Worm (Caenorhabditis elegans) whole organism, L4 larva: ENCODE results near the gene zmp-5.

ENCODE experiments used
- F26F4.8 ChIP-seq: fragments of 200-800 bp; sonication (Bioruptor generic); conservative IDR thresholded peaks from 2 replicates; pipeline ENCODE4 v1.3.6; 2022; ENCODE audit warnings: missing genetic modification characterization, missing compliant biosample characterization
- R02D3.7 ChIP-seq: fragments of 150-350 bp; sonication (generic microtip); optimal IDR thresholded peaks from 3 replicates; lab custom pipeline; 2014; ENCODE audit warnings: missing biosample characterization, missing genetic modification characterization
- T20F7.1 ChIP-seq: fragments of 200-800 bp; sonication (Bioruptor generic); optimal IDR thresholded peaks from 2 replicates; lab custom pipeline; 2018; ENCODE audit warnings: mild to moderate bottlenecking, missing genetic modification characterization, missing compliant biosample characterization
- T26A8.4 ChIP-seq: fragments of 200-800 bp; sonication (Bioruptor generic); IDR thresholded peaks from 2 replicates; pipeline ENCODE4 v1.3.6; 2022; ENCODE audit warnings: missing genetic modification characterization, missing compliant biosample characterization
- Y105C5A.15 ChIP-seq: fragments of 200-800 bp; sonication (Bioruptor generic); IDR thresholded peaks from 2 replicates; pipeline ENCODE4 v1.3.6; 2022; ENCODE audit warnings: missing genetic modification characterization, missing compliant biosample characterization
- Y48G9A.11 ChIP-seq: fragments of 200-800 bp; sonication (Bioruptor generic); IDR thresholded peaks from 2 replicates; pipeline ENCODE4 v1.3.6; 2022; ENCODE audit warnings: missing genetic modification reagents, missing genetic modification characterization, missing compliant biosample characterization
- Y75B8A.6 ChIP-seq: fragments of 200-800 bp; sonication (Bioruptor generic); IDR thresholded peaks from 2 replicates; pipeline ENCODE4 v1.3.6; 2022; ENCODE audit warnings: missing genetic modification reagents, missing genetic modification characterization, missing compliant biosample characterization
- ZK546.5 ChIP-seq, 2 experiments: sonication (generic microtip); optimal IDR thresholded peaks; 2 replicates each; lab custom pipeline; 2017; ENCODE audit warnings: missing biosample characterization in 2 of 2, missing genetic modification characterization in 2 of 2
- ama-1 ChIP-seq: fragments of 150-350 bp; optimal IDR thresholded peaks from 2 replicates; lab custom pipeline; 2014; ENCODE audit warnings: inconsistent platforms, mixed read lengths
- attf-4 ChIP-seq: sonication (generic microtip); optimal IDR thresholded peaks from 3 replicates; lab custom pipeline; 2017; ENCODE audit warnings: missing biosample characterization, missing genetic modification characterization
- ceh-28 ChIP-seq: fragments of 150-350 bp; optimal IDR thresholded peaks from 2 replicates; lab custom pipeline; 2014; ENCODE audit warnings: missing biosample characterization, missing genetic modification reagents, missing genetic modification characterization
- ceh-82 ChIP-seq: sonication (generic microtip); optimal IDR thresholded peaks from 2 replicates; lab custom pipeline; 2017; ENCODE audit warnings: missing biosample characterization, missing genetic modification characterization
- ctbp-1 ChIP-seq: fragments of 200-800 bp; sonication (Bioruptor generic); IDR thresholded peaks from 2 replicates; pipeline ENCODE4 v1.3.6; 2022; ENCODE audit warnings: missing genetic modification reagents, missing genetic modification characterization, missing compliant biosample characterization
- daf-16 ChIP-seq, 3 experiments: sonication (generic microtip); optimal IDR thresholded peaks; 2 replicates each; lab custom pipeline; 2016 to 2017; ENCODE audit warnings: missing genetic modification characterization in 3 of 3, missing genetic modification reagents in 3 of 3, mild to moderate bottlenecking in 2 of 3, missing compliant biosample characterization in 2 of 3, missing biosample characterization in 1 of 3, moderate library complexity in 1 of 3
- dmd-8 ChIP-seq: fragments of 200-800 bp; sonication (Bioruptor generic); IDR thresholded peaks from 2 replicates; pipeline ENCODE4 v1.3.6; 2022; ENCODE audit warnings: missing genetic modification characterization, missing compliant biosample characterization
- dmd-9 ChIP-seq: fragments of 200-800 bp; sonication (Bioruptor generic); IDR thresholded peaks from 2 replicates; pipeline ENCODE4 v1.3.6; 2022; ENCODE audit warnings: missing genetic modification reagents, missing genetic modification characterization, missing compliant biosample characterization
- dpl-1 ChIP-seq: fragments of 150-350 bp; optimal IDR thresholded peaks from 2 replicates; lab custom pipeline; 2014; ENCODE audit warnings: missing biosample characterization, missing genetic modification reagents, missing genetic modification characterization
- duxl-1 ChIP-seq: sonication (generic microtip); optimal IDR thresholded peaks from 2 replicates; lab custom pipeline; 2016; ENCODE audit warnings: mild to moderate bottlenecking, missing genetic modification characterization, moderate library complexity, missing compliant biosample characterization; ENCODE audit not compliant: poor library complexity
- egl-43 ChIP-seq: fragments of 200-800 bp; sonication (Bioruptor generic); IDR thresholded peaks from 2 replicates; pipeline ENCODE4 v1.3.6; 2022; ENCODE audit warnings: missing genetic modification reagents, missing genetic modification characterization, missing compliant biosample characterization
- fkh-10 ChIP-seq: fragments of 150-350 bp; optimal IDR thresholded peaks from 2 replicates; lab custom pipeline; 2014; ENCODE audit warnings: missing biosample characterization, missing genetic modification reagents, missing genetic modification characterization
- gei-8 ChIP-seq: fragments of 200-800 bp; sonication (Bioruptor generic); optimal IDR thresholded peaks from 2 replicates; lab custom pipeline; 2018; ENCODE audit warnings: mild to moderate bottlenecking, missing genetic modification characterization, missing compliant biosample characterization
- hlh-30 ChIP-seq: sonication (generic microtip); optimal IDR thresholded peaks from 2 replicates; lab custom pipeline; 2017; ENCODE audit warnings: antibody characterized with exemption, mild to moderate bottlenecking, missing genetic modification characterization, missing compliant biosample characterization; ENCODE audit not compliant: insufficient read depth
- jun-1 ChIP-seq: fragments of 150-350 bp; optimal IDR thresholded peaks from 2 replicates; lab custom pipeline; 2014; ENCODE audit warnings: missing biosample characterization, missing genetic modification reagents, missing genetic modification characterization
- lim-7 ChIP-seq: fragments of 200-800 bp; sonication (Bioruptor generic); IDR thresholded peaks from 2 replicates; pipeline ENCODE4 v1.3.6; 2022; ENCODE audit warnings: missing genetic modification characterization, missing compliant biosample characterization
- lin-1 ChIP-seq: fragments of 200-800 bp; sonication (Bioruptor generic); IDR thresholded peaks from 2 replicates; pipeline ENCODE4 v1.3.6; 2022; ENCODE audit warnings: missing genetic modification reagents, missing genetic modification characterization, missing compliant biosample characterization
- lin-15B ChIP-seq: fragments of 150-350 bp; sonication (generic microtip); optimal IDR thresholded peaks from 3 replicates; lab custom pipeline; 2014; ENCODE audit warnings: missing biosample characterization, missing genetic modification characterization
- lin-29 ChIP-seq: fragments of 200-800 bp; sonication (Bioruptor generic); IDR thresholded peaks from 2 replicates; pipeline ENCODE4 v1.3.6; 2022; ENCODE audit warnings: missing genetic modification reagents, missing genetic modification characterization, missing compliant biosample characterization
- lsy-2 ChIP-seq, 2 experiments: fragments of 150-350 bp in 1 of 2; sonication (generic microtip) in 1 of 2; optimal IDR thresholded peaks; 2 replicates each; lab custom pipeline; 2014 to 2017; ENCODE audit warnings: missing biosample characterization in 2 of 2, missing genetic modification characterization in 2 of 2
- madf-5 ChIP-seq, 2 experiments: fragments of 200-800 bp; sonication (Bioruptor generic); IDR thresholded peaks; 2 replicates each; pipeline ENCODE4 v1.3.6; 2022; ENCODE audit warnings: missing compliant biosample characterization in 2 of 2, missing genetic modification characterization in 2 of 2
- madf-9 ChIP-seq: fragments of 200-800 bp; sonication (Bioruptor generic); conservative IDR thresholded peaks from 2 replicates; pipeline ENCODE4 v1.3.6; 2022; ENCODE audit warnings: missing genetic modification reagents, missing genetic modification characterization, missing compliant biosample characterization
- mdt-29 ChIP-seq: fragments of 200-800 bp; sonication (Bioruptor generic); IDR thresholded peaks from 2 replicates; pipeline ENCODE4 v1.3.6; 2022; ENCODE audit warnings: missing genetic modification reagents, missing genetic modification characterization, missing compliant biosample characterization
- mep-1 ChIP-seq: fragments of 150-350 bp; sonication (generic microtip); optimal IDR thresholded peaks from 3 replicates; lab custom pipeline; 2014; ENCODE audit warnings: missing biosample characterization, missing genetic modification characterization
- nhr-10 ChIP-seq: fragments of 150-350 bp; optimal IDR thresholded peaks from 2 replicates; lab custom pipeline; 2014; ENCODE audit warnings: missing biosample characterization, missing genetic modification characterization
- nhr-25 ChIP-seq: sonication (generic microtip); optimal IDR thresholded peaks from 2 replicates; lab custom pipeline; 2017; ENCODE audit warnings: missing genetic modification characterization, mild to moderate bottlenecking, missing compliant biosample characterization, antibody characterized with exemption, moderate library complexity, borderline replicate concordance; ENCODE audit not compliant: insufficient read depth
- nhr-28 ChIP-seq: fragments of 150-350 bp; optimal IDR thresholded peaks from 2 replicates; lab custom pipeline; 2014; ENCODE audit warnings: missing biosample characterization, missing genetic modification characterization
- nhr-48 ChIP-seq: sonication (generic microtip); optimal IDR thresholded peaks from 2 replicates; lab custom pipeline; 2016; ENCODE audit warnings: mild to moderate bottlenecking, missing genetic modification characterization, missing compliant biosample characterization
- nhr-76 ChIP-seq: fragments of 150-350 bp; optimal IDR thresholded peaks from 2 replicates; lab custom pipeline; 2014; ENCODE audit warnings: missing biosample characterization, missing genetic modification characterization
- nhr-77 ChIP-seq: fragments of 150-350 bp; optimal IDR thresholded peaks from 2 replicates; lab custom pipeline; 2014; ENCODE audit warnings: missing biosample characterization, missing genetic modification characterization
- pha-4 ChIP-seq, 2 experiments: fragments of 150-350 bp in 1 of 2; fragments of 200-800 bp in 1 of 2; sonication (Bioruptor generic) in 1 of 2; IDR thresholded peaks in 1 of 2; optimal IDR thresholded peaks in 1 of 2; 2 replicates each; pipeline versions ENCODE4 v1.3.6 to Lab custom; 2014 to 2022; ENCODE audit warnings: missing genetic modification characterization in 2 of 2, missing genetic modification reagents in 2 of 2, missing biosample characterization in 1 of 2, missing compliant biosample characterization in 1 of 2
- php-3 ChIP-seq: fragments of 200-800 bp; sonication (Bioruptor generic); IDR thresholded peaks from 2 replicates; pipeline ENCODE4 v1.3.6; 2022; ENCODE audit warnings: missing genetic modification reagents, missing genetic modification characterization, missing compliant biosample characterization
- pqm-1 ChIP-seq: sonication (generic microtip); optimal IDR thresholded peaks from 2 replicates; lab custom pipeline; 2017; ENCODE audit warnings: missing biosample characterization, missing genetic modification characterization
- snpc-1.2 ChIP-seq: fragments of 200-800 bp; sonication (Bioruptor generic); IDR thresholded peaks from 2 replicates; pipeline ENCODE4 v1.3.6; 2022; ENCODE audit warnings: missing genetic modification reagents, missing genetic modification characterization, missing compliant biosample characterization
- spr-3 ChIP-seq: fragments of 200-800 bp; sonication (Bioruptor generic); optimal IDR thresholded peaks from 2 replicates; lab custom pipeline; 2018; ENCODE audit warnings: mild to moderate bottlenecking, missing genetic modification characterization, missing compliant biosample characterization
- tag-97 ChIP-seq: fragments of 200-800 bp; sonication (Bioruptor generic); IDR thresholded peaks from 2 replicates; pipeline ENCODE4 v1.3.6; 2022; ENCODE audit warnings: missing genetic modification characterization, missing compliant biosample characterization
- unc-130 ChIP-seq: sonication (generic microtip); optimal IDR thresholded peaks from 2 replicates; lab custom pipeline; 2016; ENCODE audit warnings: missing genetic modification reagents, missing genetic modification characterization, missing compliant biosample characterization
- unc-62 ChIP-seq, 3 experiments: fragments of 150-350 bp in 1 of 3; sonication (generic microtip); optimal IDR thresholded peaks in 2 of 3; peaks in 1 of 3; 1 replicate in 1 of 3; 2 replicates in 2 of 3; lab custom pipeline; 2014 to 2017; ENCODE audit warnings: missing biosample characterization in 3 of 3, missing genetic modification characterization in 3 of 3, missing genetic modification reagents in 3 of 3, missing genotype in 1 of 3
- vab-7 ChIP-seq: fragments of 200-800 bp; sonication (Bioruptor generic); IDR thresholded peaks from 2 replicates; pipeline ENCODE4 v1.3.6; 2022; ENCODE audit warnings: missing genetic modification reagents, missing genetic modification characterization, missing compliant biosample characterization
- zfp-3 ChIP-seq: fragments of 200-800 bp; sonication (Bioruptor generic); conservative IDR thresholded peaks from 2 replicates; pipeline ENCODE4 v1.3.6; 2022; ENCODE audit warnings: missing genetic modification reagents, missing genetic modification characterization, missing compliant biosample characterization
- zip-11 ChIP-seq: fragments of 200-800 bp; sonication (Bioruptor generic); IDR thresholded peaks from 2 replicates; pipeline ENCODE4 v1.3.6; 2022; ENCODE audit warnings: missing genetic modification characterization, missing compliant biosample characterization
- ztf-11 ChIP-seq: fragments of 150-350 bp; optimal IDR thresholded peaks from 2 replicates; lab custom pipeline; 2014; ENCODE audit warnings: missing biosample characterization, missing genetic modification characterization

Gene zmp-5

DNA sequence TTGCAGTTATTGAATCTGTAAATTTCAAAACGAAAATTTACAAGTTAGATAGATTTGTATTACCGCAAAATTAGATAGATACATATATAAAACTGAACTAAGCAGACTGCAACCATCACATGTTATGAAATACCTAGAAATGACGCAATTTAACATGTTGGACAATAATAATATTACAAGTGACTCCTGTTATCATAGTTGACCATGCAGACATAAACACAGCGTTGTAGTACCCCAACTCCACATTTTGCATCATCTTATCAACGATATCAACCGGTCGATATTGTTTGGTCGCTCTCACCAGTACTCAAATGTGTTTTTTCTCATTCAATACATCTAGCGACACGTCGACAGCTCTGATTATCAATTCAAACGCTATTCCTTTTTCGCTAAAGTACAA is 44.4 kb downstream of the zmp-5 start, which contains the start of gene ugt-50 (continued):
- TF ChIP-seq T20F7.1, result peak; percentile 9
- TF ChIP-seq fkh-10, result no peak
- TF ChIP-seq R02D3.7 (tag; lab: Kevin White, UChicago), result no peak
- peak; percentile 50 for TF ChIP-seq hlh-30 (tag; lab: Kevin White, UChicago)
- no peak for TF ChIP-seq ztf-11 (tag; lab: Kevin White, UChicago)
- no peak for TF ChIP-seq dmd-9
- TF ChIP-seq nhr-28 (tag; lab: Kevin White, UChicago), result peak; percentile 93
- no peak for TF ChIP-seq spr-3 (GFP tag; lab: Kevin White, UChicago)
- TF ChIP-seq jun-1, result no peak
- TF ChIP-seq lin-1, result no peak
- TF ChIP-seq daf-16 (GFP tag; optimal IDR thresholded peaks at IDR 0.05; lab: Kevin White, UChicago), result no peak
- peak; percentile 99 for TF ChIP-seq daf-16 (tag; optimal IDR thresholded peaks at IDR 0.05; lab: Kevin White, UChicago)
- TF ChIP-seq attf-4, result no peak
- no peak for TF ChIP-seq tag-97 (GFP tag; lab: Robert Waterston, UW)
- no peak for TF ChIP-seq ceh-28 (tag; lab: Kevin White, UChicago)
- TF ChIP-seq unc-62 (GFP tag; optimal IDR thresholded peaks at IDR 0.05 in 1 of 2; lab: Kevin White, UChicago), result peak in 1 of 2 experiments; percentile 19
- no peak for TF ChIP-seq unc-62 (tag; optimal IDR thresholded peaks at IDR 0.05; lab: Kevin White, UChicago)
- TF ChIP-seq egl-43 (GFP tag; lab: Robert Waterston, UW), result no peak
- peak; percentile 52 for TF ChIP-seq nhr-48 (tag; lab: Kevin White, UChicago)
- TF ChIP-seq ama-1 (lab: Kevin White, UChicago), result no peak
- TF ChIP-seq php-3 (GFP tag; lab: Robert Waterston, UW), result peak; percentile 66
- TF ChIP-seq duxl-1, result no peak
- TF ChIP-seq nhr-25, result no peak
- no peak for TF ChIP-seq ctbp-1 (GFP tag; lab: Robert Waterston, UW)
- TF ChIP-seq T26A8.4 (GFP tag; lab: Robert Waterston, UW), result no peak
- peak in 1 of 2 experiments; percentile 48 for TF ChIP-seq lsy-2 (tag; optimal IDR thresholded peaks at IDR 0.05; lab: Kevin White, UChicago)
- peak; percentile 26 for TF ChIP-seq mep-1 (tag; lab: Kevin White, UChicago)
- TF ChIP-seq Y75B8A.6 (GFP tag; lab: Robert Waterston, UW), result no peak
- TF ChIP-seq Y48G9A.11, result no peak
- no peak for TF ChIP-seq dmd-8 (GFP tag; lab: Robert Waterston, UW)
- TF ChIP-seq lim-7 (GFP tag; lab: Robert Waterston, UW), result no peak
- TF ChIP-seq ZK546.5 (tag; optimal IDR thresholded peaks at IDR 0.05; lab: Kevin White, UChicago), result no peak
- TF ChIP-seq mdt-29, result no peak
- TF ChIP-seq pha-4 (GFP tag; IDR thresholded peaks at IDR 0.05; lab: Robert Waterston, UW), result no peak
- no peak for TF ChIP-seq pha-4 (tag; optimal IDR thresholded peaks at IDR 0.05; lab: Kevin White, UChicago)
- TF ChIP-seq vab-7 (GFP tag; lab: Robert Waterston, UW), result no peak
- peak; percentile 28 for TF ChIP-seq nhr-77 (tag; lab: Kevin White, UChicago)
- TF ChIP-seq nhr-10 (tag; lab: Kevin White, UChicago), result peak; percentile 10
- TF ChIP-seq gei-8, result no peak
- no peak for TF ChIP-seq madf-9
- TF ChIP-seq Y105C5A.15 (GFP tag; lab: Robert Waterston, UW), result no peak
- peak; percentile 68 for TF ChIP-seq pqm-1 (tag; lab: Kevin White, UChicago)
- no peak for TF ChIP-seq zip-11 (GFP tag; lab: Robert Waterston, UW)
- TF ChIP-seq madf-5 (GFP tag; IDR thresholded peaks at IDR 0.05; lab: Robert Waterston, UW), result no peak
- no peak for TF ChIP-seq F26F4.8 (GFP tag; lab: Robert Waterston, UW)
- TF ChIP-seq lin-15B (tag; lab: Kevin White, UChicago), result no peak
- TF ChIP-seq unc-130 (GFP tag; lab: Kevin White, UChicago), result no peak
- no peak for TF ChIP-seq nhr-76
- no peak for TF ChIP-seq snpc-1.2 (GFP tag; lab: Robert Waterston, UW)
- TF ChIP-seq ceh-82 (tag; lab: Kevin White, UChicago), result no peak
- TF ChIP-seq dpl-1 (GFP tag; lab: Kevin White, UChicago), result no peak
- TF ChIP-seq zfp-3, result no peak
- TF ChIP-seq lin-29 (GFP tag; lab: Robert Waterston, UW), result no peak
